Fruit fly (Drosophila melanogaster) whole organism, prepupa: Measurements from ENCODE around the gene CG4607.

Experiments used
- Blimp-1 ChIP-seq: fragments of 200-800 bp; sonication (Bioruptor generic); optimal IDR thresholded peaks from 3 replicates; lab custom pipeline; 2017; ENCODE audit warnings: missing biosample characterization, missing genetic modification characterization, mild to moderate bottlenecking, moderate library complexity, missing genetic modification reagents
- CG11294 ChIP-seq: fragments of 200-800 bp; sonication (Bioruptor generic); IDR thresholded peaks from 2 replicates; pipeline ENCODE4 v1.3.6; 2022; ENCODE audit warnings: missing biosample characterization, missing genetic modification characterization
- CG11762 ChIP-seq: fragments of 200-800 bp; sonication (Bioruptor generic); optimal IDR thresholded peaks from 3 replicates; lab custom pipeline; 2016; ENCODE audit warnings: missing biosample characterization, missing genetic modification characterization; ENCODE audit not compliant: insufficient read depth
- CG11902 ChIP-seq: fragments of 200-800 bp; sonication (Bioruptor generic); optimal IDR thresholded peaks from 3 replicates; lab custom pipeline; 2016; ENCODE audit warnings: missing biosample characterization, missing genetic modification characterization
- CG15336 ChIP-seq: fragments of 200-800 bp; sonication (Bioruptor generic); IDR thresholded peaks from 2 replicates; pipeline ENCODE4 v1.3.6; 2022; ENCODE audit warnings: missing biosample characterization, missing genetic modification characterization
- CG1621 ChIP-seq: fragments of 200-800 bp; sonication (Bioruptor generic); optimal IDR thresholded peaks from 3 replicates; lab custom pipeline; 2018; ENCODE audit warnings: missing biosample characterization, mild to moderate bottlenecking, missing genetic modification characterization
- CG16779 ChIP-seq: fragments of 200-800 bp; sonication (Bioruptor generic); optimal IDR thresholded peaks from 3 replicates; lab custom pipeline; 2017; ENCODE audit warnings: missing biosample characterization, mild to moderate bottlenecking, missing genetic modification characterization
- CG3032 ChIP-seq: fragments of 200-800 bp; optimal IDR thresholded peaks from 2 replicates; lab custom pipeline; 2019; ENCODE audit warnings: missing biosample characterization, mild to moderate bottlenecking, missing genetic modification characterization, moderate library complexity
- CG31627 ChIP-seq: fragments of 200-800 bp; sonication (Bioruptor generic); optimal IDR thresholded peaks from 3 replicates; lab custom pipeline; 2016; ENCODE audit warnings: missing biosample characterization, missing genetic modification characterization
- CG3919 ChIP-seq: fragments of 200-800 bp; sonication (Bioruptor generic); optimal IDR thresholded peaks from 3 replicates; lab custom pipeline; 2016; ENCODE audit warnings: missing biosample characterization, missing genetic modification characterization
- CG4318 ChIP-seq: fragments of 200-800 bp; sonication (Bioruptor generic); optimal IDR thresholded peaks from 3 replicates; lab custom pipeline; 2017; ENCODE audit warnings: missing biosample characterization, mild to moderate bottlenecking, missing genetic modification characterization
- CG6163 ChIP-seq: fragments of 200-800 bp; sonication (Bioruptor generic); IDR thresholded peaks from 3 replicates; pipeline ENCODE4 v1.3.6; 2022; ENCODE audit warnings: missing biosample characterization, missing genetic modification characterization
- CG6276 ChIP-seq: fragments of 200-800 bp; sonication (Bioruptor generic); optimal IDR thresholded peaks from 2 replicates; lab custom pipeline; 2017; ENCODE audit warnings: missing biosample characterization, mild to moderate bottlenecking, missing genetic modification characterization
- CG6808 ChIP-seq: fragments of 200-800 bp; sonication (Bioruptor generic); optimal IDR thresholded peaks from 3 replicates; lab custom pipeline; 2017; ENCODE audit warnings: missing biosample characterization, missing genetic modification characterization, mild to moderate bottlenecking, moderate library complexity, missing genetic modification reagents
- CG6854 ChIP-seq: fragments of 200-800 bp; sonication (Bioruptor generic); optimal IDR thresholded peaks from 2 replicates; lab custom pipeline; 2017; ENCODE audit warnings: missing biosample characterization, mild to moderate bottlenecking, missing genetic modification characterization
- CG8119 ChIP-seq: fragments of 200-800 bp; sonication (Bioruptor generic); IDR thresholded peaks from 3 replicates; pipeline ENCODE4 v1.3.6; 2022; ENCODE audit warnings: missing biosample characterization, missing genetic modification characterization
- CG8632 ChIP-seq: fragments of 200-800 bp; sonication (Bioruptor generic); optimal IDR thresholded peaks from 3 replicates; lab custom pipeline; 2016; ENCODE audit warnings: missing biosample characterization, missing genetic modification characterization
- CG9139 ChIP-seq: fragments of 200-800 bp; sonication (Bioruptor generic); optimal IDR thresholded peaks from 3 replicates; lab custom pipeline; 2017; ENCODE audit warnings: missing biosample characterization, mild to moderate bottlenecking, missing genetic modification characterization
- Eip75B ChIP-seq: fragments of 200-800 bp; sonication (Bioruptor generic); optimal IDR thresholded peaks from 3 replicates; lab custom pipeline; 2016; ENCODE audit warnings: missing biosample characterization, missing genetic modification characterization
- Eip93F ChIP-seq: fragments of 200-800 bp; sonication (Bioruptor generic); optimal IDR thresholded peaks from 2 replicates; lab custom pipeline; 2016; ENCODE audit warnings: missing biosample characterization, mild to moderate bottlenecking, missing genetic modification characterization
- Ets21C ChIP-seq: fragments of 200-800 bp; sonication (Bioruptor generic); optimal IDR thresholded peaks from 3 replicates; lab custom pipeline; 2016; ENCODE audit warnings: missing biosample characterization, missing genetic modification characterization
- Ets96B ChIP-seq: fragments of 200-800 bp; optimal IDR thresholded peaks from 2 replicates; lab custom pipeline; 2019; ENCODE audit warnings: missing biosample characterization, mild to moderate bottlenecking, missing genetic modification characterization, moderate library complexity
- Gug ChIP-seq: fragments of 200-800 bp; sonication (Bioruptor generic); IDR thresholded peaks from 2 replicates; pipeline ENCODE4 v1.3.6; 2022; ENCODE audit warnings: missing biosample characterization, missing genetic modification characterization
- Hr38 ChIP-seq: sonication (Bioruptor generic); optimal IDR thresholded peaks from 2 replicates; lab custom pipeline; 2016; ENCODE audit warnings: missing biosample characterization, missing genetic modification characterization
- Hr39 ChIP-seq: fragments of 200-800 bp; sonication (Bioruptor generic); optimal IDR thresholded peaks from 2 replicates; lab custom pipeline; 2016; ENCODE audit warnings: missing biosample characterization, missing genetic modification characterization
- Hr4 ChIP-seq: fragments of 200-800 bp; sonication (Bioruptor generic); optimal IDR thresholded peaks from 3 replicates; lab custom pipeline; 2016; ENCODE audit warnings: missing biosample characterization, missing genetic modification characterization
- Lpt ChIP-seq: fragments of 200-800 bp; sonication (Bioruptor generic); optimal IDR thresholded peaks from 3 replicates; lab custom pipeline; 2016; ENCODE audit warnings: missing biosample characterization, missing genetic modification characterization
- Met ChIP-seq: fragments of 200-800 bp; sonication (Bioruptor generic); optimal IDR thresholded peaks from 3 replicates; lab custom pipeline; 2016; ENCODE audit warnings: missing biosample characterization, missing genetic modification characterization
- OdsH ChIP-seq: fragments of 200-800 bp; sonication (Bioruptor generic); optimal IDR thresholded peaks from 3 replicates; lab custom pipeline; 2016; ENCODE audit warnings: missing biosample characterization, missing genetic modification characterization
- Smox ChIP-seq: fragments of 200-800 bp; sonication (Bioruptor generic); optimal IDR thresholded peaks from 3 replicates; lab custom pipeline; 2016; ENCODE audit warnings: missing biosample characterization, missing genetic modification characterization
- Sox102F ChIP-seq: fragments of 200-800 bp; sonication (Bioruptor generic); optimal IDR thresholded peaks from 2 replicates; lab custom pipeline; 2016; ENCODE audit warnings: missing biosample characterization, mild to moderate bottlenecking, missing genetic modification characterization
- Sox14 ChIP-seq: fragments of 200-800 bp; sonication (Bioruptor generic); optimal IDR thresholded peaks from 3 replicates; lab custom pipeline; 2016; ENCODE audit warnings: missing biosample characterization, missing genetic modification characterization
- Sox15 ChIP-seq: fragments of 200-800 bp; sonication (Bioruptor generic); optimal IDR thresholded peaks from 3 replicates; lab custom pipeline; 2016; ENCODE audit warnings: missing biosample characterization, missing genetic modification characterization
- achi ChIP-seq: fragments of 200-800 bp; sonication (Bioruptor generic); optimal IDR thresholded peaks from 3 replicates; lab custom pipeline; 2016; ENCODE audit warnings: missing biosample characterization, missing genetic modification characterization
- acj6 ChIP-seq: fragments of 200-800 bp; sonication (Bioruptor generic); optimal IDR thresholded peaks from 3 replicates; lab custom pipeline; 2016; ENCODE audit warnings: missing biosample characterization, missing genetic modification characterization
- cyc ChIP-seq: fragments of 200-800 bp; sonication (Bioruptor generic); optimal IDR thresholded peaks from 3 replicates; lab custom pipeline; 2016; ENCODE audit warnings: missing biosample characterization, missing genetic modification characterization
- dsx ChIP-seq: fragments of 200-800 bp; optimal IDR thresholded peaks from 3 replicates; lab custom pipeline; 2019; ENCODE audit warnings: missing biosample characterization, mild to moderate bottlenecking, missing genetic modification characterization, moderate library complexity; ENCODE audit not compliant: poor library complexity, severe bottlenecking
- eg ChIP-seq: fragments of 200-800 bp; sonication (Bioruptor generic); IDR thresholded peaks from 3 replicates; pipeline ENCODE4 v1.3.6; 2022; ENCODE audit warnings: missing biosample characterization, missing genetic modification characterization
- esn ChIP-seq: fragments of 200-800 bp; sonication (Bioruptor generic); optimal IDR thresholded peaks from 2 replicates; lab custom pipeline; 2016; ENCODE audit warnings: missing biosample characterization, mild to moderate bottlenecking, missing genetic modification characterization, moderate library complexity
- fd59A ChIP-seq: fragments of 200-800 bp; sonication (Bioruptor generic); optimal IDR thresholded peaks from 2 replicates; lab custom pipeline; 2017; ENCODE audit warnings: missing biosample characterization, mild to moderate bottlenecking, missing genetic modification characterization, missing genetic modification reagents
- fd85E ChIP-seq: fragments of 200-800 bp; sonication (Bioruptor generic); optimal IDR thresholded peaks from 3 replicates; lab custom pipeline; 2016; ENCODE audit warnings: missing biosample characterization, missing genetic modification characterization
- fkh ChIP-seq: fragments of 200-800 bp; sonication (Bioruptor generic); optimal IDR thresholded peaks from 3 replicates; lab custom pipeline; 2017; ENCODE audit warnings: missing biosample characterization, mild to moderate bottlenecking, missing genetic modification characterization, moderate library complexity
- lz ChIP-seq: fragments of 200-800 bp; sonication (Bioruptor generic); optimal IDR thresholded peaks from 3 replicates; lab custom pipeline; 2016; ENCODE audit warnings: missing biosample characterization, missing genetic modification characterization
- net ChIP-seq: fragments of 200-800 bp; sonication (Bioruptor generic); optimal IDR thresholded peaks from 3 replicates; lab custom pipeline; 2016; ENCODE audit warnings: missing biosample characterization, missing genetic modification characterization
- pdm3 ChIP-seq: fragments of 200-800 bp; sonication (Bioruptor generic); optimal IDR thresholded peaks from 3 replicates; lab custom pipeline; 2016; ENCODE audit warnings: missing biosample characterization, missing genetic modification characterization
- spab ChIP-seq: fragments of 200-800 bp; sonication (Bioruptor generic); optimal IDR thresholded peaks from 2 replicates; lab custom pipeline; 2017; ENCODE audit warnings: missing biosample characterization, mild to moderate bottlenecking, missing genetic modification characterization, missing genetic modification reagents
- svp ChIP-seq: fragments of 200-800 bp; sonication (Bioruptor generic); peaks from one replicate; lab custom pipeline; 2016; ENCODE audit warnings: missing biosample characterization, missing genetic modification characterization
- vri ChIP-seq: fragments of 200-800 bp; sonication (Bioruptor generic); optimal IDR thresholded peaks from 3 replicates; lab custom pipeline; 2016; ENCODE audit warnings: missing biosample characterization, mild to moderate bottlenecking, missing genetic modification characterization

CG4607 gene

dm6 chrX:7100689-7101088 is 31.5 kb downstream of the CG4607 start (continued):
- no peak for TF ChIP-seq CG3032 (tag; lab: Kevin White, UChicago)

- TF ChIP-seq cyc (GFP tag; lab: Kevin White, UChicago) (peak; percentile 60), svp (GFP tag; lab: Kevin White, UChicago) (peak; percentile 98), CG4318 (GFP tag; lab: Kevin White, UChicago) (peak; percentile 87), CG11902 (GFP tag; lab: Kevin White, UChicago) (peak; percentile 61), acj6 (GFP tag; lab: Kevin White, UChicago) (peak; percentile 90), vri (peak; percentile 50), Met (GFP tag; lab: Kevin White, UChicago) (peak; percentile 78), CG3032 (tag; lab: Kevin White, UChicago) (peak; percentile 85), Lpt (peak; percentile 91), dsx (peak; percentile 90), OdsH (GFP tag; lab: Kevin White, UChicago) (peak; percentile 92), Sox102F (GFP tag; lab: Kevin White, UChicago) (peak; percentile 81), Sox14 (peak; percentile 90), Eip93F (GFP tag; lab: Kevin White, UChicago) (no peak), Hr38 (GFP tag; lab: Kevin White, UChicago) (no peak), CG6808 (GFP tag; lab: Kevin White, UChicago) (peak; percentile 85), CG16779 (tag; lab: Kevin White, UChicago) (peak; percentile 69), CG1621 (tag; lab: Kevin White, UChicago) (peak; percentile 82), Sox15 (GFP tag; lab: Kevin White, UChicago) (peak; percentile 83), CG6854 (peak; percentile 19), Ets21C (GFP tag; lab: Kevin White, UChicago) (peak; percentile 79), Gug (GFP tag; lab: Robert Waterston, UW) (peak; percentile 81; the same call in 1 of the 2 replicates), CG11762 (GFP tag; lab: Kevin White, UChicago) (peak; percentile 64), Blimp-1 (GFP tag; lab: Kevin White, UChicago) (peak; percentile 47), lz (GFP tag; lab: Kevin White, UChicago) (peak; percentile 81), achi (peak; percentile 87), fd59A (peak; percentile 92), spab (GFP tag; lab: Kevin White, UChicago) (peak; percentile 76), esn (GFP tag; lab: Kevin White, UChicago) (peak; percentile 87), CG9139 (GFP tag; lab: Kevin White, UChicago) (peak; percentile 52), CG8632 (GFP tag; lab: Kevin White, UChicago) (peak; percentile 86), CG11294 (GFP tag; lab: Robert Waterston, UW) (peak; percentile 77; the same call in 1 of the 2 replicates), net (GFP tag; lab: Kevin White, UChicago) (peak; percentile 88), CG8119 (peak; percentile 93), fkh (GFP tag; lab: Kevin White, UChicago) (no peak), Eip75B (GFP tag; lab: Kevin White, UChicago) (peak; percentile 78), CG3919 (GFP tag; lab: Kevin White, UChicago) (peak; percentile 82), CG15336 (GFP tag; lab: Robert Waterston, UW) (peak; percentile 92), Smox (GFP tag; lab: Kevin White, UChicago) (peak; percentile 87), CG6163 (GFP tag; lab: Robert Waterston, UW) (peak; percentile 81), fd85E (GFP tag; lab: Kevin White, UChicago) (no peak), CG31627 (GFP tag; lab: Kevin White, UChicago) (peak; percentile 88), Hr4 (GFP tag; lab: Kevin White, UChicago) (peak; percentile 79), Ets96B (tag; lab: Kevin White, UChicago) (peak; percentile 83), Hr39 (GFP tag; lab: Kevin White, UChicago) (peak; percentile 89), eg (GFP tag; lab: Robert Waterston, UW) (peak; percentile 81), pdm3 (GFP tag; lab: Kevin White, UChicago) (peak; percentile 91), CG6276 (peak; percentile 80)
Measured at dm6 chrX:7101302-7102012, 32.2 kb downstream of the CG4607 start.
